Fruit fly (Drosophila melanogaster): Measurements from ENCODE around the gene up.
A peak's percentile ranks its signal among the peaks of the same experiment; 100 is the strongest.

DNA sequence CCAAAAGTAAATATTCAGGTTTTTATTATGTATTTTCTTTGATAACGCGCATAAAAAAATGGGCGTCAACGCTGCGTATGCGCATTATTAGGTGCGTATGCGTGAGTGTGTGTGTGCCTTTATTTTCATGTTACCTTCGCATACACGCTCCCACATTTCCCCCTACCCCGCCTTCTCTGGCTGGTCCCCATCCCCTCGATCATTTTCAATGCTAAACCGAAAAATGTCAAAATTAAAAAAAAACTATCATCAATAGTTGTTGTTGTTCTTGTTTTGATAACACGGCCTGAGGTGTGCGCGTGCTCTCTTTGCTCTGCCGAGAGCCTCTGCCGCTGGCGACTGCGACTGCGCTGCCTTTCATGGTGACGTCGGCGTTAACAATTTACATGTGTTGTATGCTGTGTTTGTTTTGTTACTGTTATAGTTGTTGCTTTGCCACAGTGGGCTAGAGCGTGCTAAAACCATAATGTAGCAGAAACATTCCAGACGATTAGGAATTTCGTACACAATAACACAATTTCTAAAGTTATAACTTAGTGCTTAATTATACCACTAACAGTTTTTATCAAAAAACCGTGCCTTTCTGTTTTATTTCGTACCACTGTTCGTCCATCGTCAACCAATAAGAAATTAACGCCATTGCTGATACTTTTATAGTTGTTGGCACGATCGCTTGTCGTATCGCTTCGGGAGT, 37.8 kb upstream of the up start:
- peak; percentile 8 for TF ChIP-seq dsf (GFP tag; optimal IDR thresholded peaks at IDR 0.05; ENCODE audit: borderline replicate concordance)
- TF ChIP-seq Dif (GFP tag; optimal IDR thresholded peaks at IDR 0.05; ENCODE audit: partially characterized antibody): no peak
- peak; percentile 74 for TF ChIP-seq woc (GFP tag; optimal IDR thresholded peaks at IDR 0.05)

Measured in whole organism, wandering third instar larva.